Fruit fly (Drosophila melanogaster): ENCODE data around the gene Pburs.

The Pburs gene

dm6 chr2L:14458187-14458899, 41.2 kb upstream of the Pburs start:
- TF ChIP-seq CG2875 (GFP tag; optimal IDR thresholded peaks at IDR 0.05): peak; percentile 2
- peak; percentile 31; the same call in 1 of the 2 replicates for TF ChIP-seq CG6689 (GFP tag; IDR thresholded peaks at IDR 0.05)
- TF ChIP-seq CG6654 (GFP tag; optimal IDR thresholded peaks at IDR 0.05): no peak
- TF ChIP-seq vfl (GFP tag; optimal IDR thresholded peaks at IDR 0.05): no peak
- peak; percentile 46 for TF ChIP-seq Abd-B (GFP tag; optimal IDR thresholded peaks at IDR 0.05)
- TF ChIP-seq fu2 (GFP tag; optimal IDR thresholded peaks at IDR 0.05): peak; percentile 27
- peak; percentile 63 for TF ChIP-seq pnt (GFP tag; optimal IDR thresholded peaks at IDR 0.05)
- TF ChIP-seq gsb-n (tag; optimal IDR thresholded peaks at IDR 0.05): no peak
- no peak for TF ChIP-seq trh (GFP tag; optimal IDR thresholded peaks at IDR 0.05)
- peak; percentile 57 for TF ChIP-seq seq (GFP tag; IDR thresholded peaks at IDR 0.05)
- no peak for TF ChIP-seq CG8281 (tag; optimal IDR thresholded peaks at IDR 0.05)
- TF ChIP-seq ash1 (GFP tag; optimal IDR thresholded peaks at IDR 0.05): no peak
- no peak for TF ChIP-seq GATAe (GFP tag; conservative IDR thresholded peaks at IDR 0.05)
- no peak for TF ChIP-seq Ravus (GFP tag; IDR thresholded peaks at IDR 0.05)
- peak; percentile 60 for TF ChIP-seq Hmr (GFP tag; optimal IDR thresholded peaks at IDR 0.05)
- peak; percentile 37 for TF ChIP-seq Ada2b (GFP tag; IDR thresholded peaks at IDR 0.05)
- peak; percentile 38 for TF ChIP-seq salm (tag; optimal IDR thresholded peaks at IDR 0.05)
- TF ChIP-seq CG9727 (GFP tag; optimal IDR thresholded peaks at IDR 0.05): peak; percentile 48
- peak; percentile 77 for TF ChIP-seq CG8388 (GFP tag; optimal IDR thresholded peaks at IDR 0.05)
- no peak for TF ChIP-seq CG31441 (GFP tag; IDR thresholded peaks at IDR 0.05)
- TF ChIP-seq en (GFP tag; optimal IDR thresholded peaks at IDR 0.05): peak; percentile 39
- no peak for TF ChIP-seq MESR4 (GFP tag; optimal IDR thresholded peaks at IDR 0.05)
- TF ChIP-seq D19B (GFP tag; optimal IDR thresholded peaks at IDR 0.05): no peak
- TF ChIP-seq Blimp-1 (GFP tag; optimal IDR thresholded peaks at IDR 0.05): peak; percentile 32
- TF ChIP-seq Spps (tag; optimal IDR thresholded peaks at IDR 0.05): no peak
- TF ChIP-seq Dek (tag; optimal IDR thresholded peaks at IDR 0.05): peak; percentile 60
- no peak for TF ChIP-seq her (GFP tag; optimal IDR thresholded peaks at IDR 0.05)
- TF ChIP-seq CG42726 (GFP tag; IDR thresholded peaks at IDR 0.05; ENCODE audit: partially characterized antibody): no peak
- no peak for TF ChIP-seq Jarid2 (GFP tag; optimal IDR thresholded peaks at IDR 0.05)
- TF ChIP-seq klu (GFP tag; IDR thresholded peaks at IDR 0.05): peak; percentile 50; the same call in 1 of the 2 replicates
- TF ChIP-seq pan (optimal IDR thresholded peaks at IDR 0.05): no peak
- TF ChIP-seq pan (GFP tag; optimal IDR thresholded peaks at IDR 0.05 in 1 of 2, IDR thresholded peaks at IDR 0.05 in 1 of 2): peak in 1 of 2 experiments; percentile 46
- peak; percentile 57 for TF ChIP-seq slbo (GFP tag; IDR thresholded peaks at IDR 0.05)
- TF ChIP-seq CG11093 (GFP tag; IDR thresholded peaks at IDR 0.05): no peak
- TF ChIP-seq CG15073 (GFP tag; optimal IDR thresholded peaks at IDR 0.05): no peak
- no peak for TF ChIP-seq Opbp (GFP tag; IDR thresholded peaks at IDR 0.05; ENCODE audit: partially characterized antibody)
- TF ChIP-seq CG34224 (GFP tag; IDR thresholded peaks at IDR 0.05; ENCODE audit: partially characterized antibody): no peak
- peak; percentile 45 for TF ChIP-seq CG1792 (GFP tag; optimal IDR thresholded peaks at IDR 0.05)
- TF ChIP-seq wdn (GFP tag; IDR thresholded peaks at IDR 0.05): no peak
- no peak for TF ChIP-seq CG3995 (GFP tag; optimal IDR thresholded peaks at IDR 0.05)
- peak; percentile 28 for TF ChIP-seq hth (optimal IDR thresholded peaks at IDR 0.05)
- TF ChIP-seq CG30020 (tag; optimal IDR thresholded peaks at IDR 0.05): peak; percentile 4
- TF ChIP-seq CG4404 (GFP tag; IDR thresholded peaks at IDR 0.05): no peak
- TF ChIP-seq Elba2 (GFP tag; optimal IDR thresholded peaks at IDR 0.05): no peak
- peak; percentile 63 for TF ChIP-seq bab2 (GFP tag; optimal IDR thresholded peaks at IDR 0.05)
- TF ChIP-seq bigmax (GFP tag; optimal IDR thresholded peaks at IDR 0.05): no peak
- TF ChIP-seq Mes4 (GFP tag; optimal IDR thresholded peaks at IDR 0.05): peak; percentile 58
- peak; percentile 43 for TF ChIP-seq NC2β (GFP tag; optimal IDR thresholded peaks at IDR 0.05)
- no peak for TF ChIP-seq fd96Cb (tag; optimal IDR thresholded peaks at IDR 0.05)
- peak; percentile 79 for TF ChIP-seq Ssrp (tag; optimal IDR thresholded peaks at IDR 0.05)
